Fruit fly (Drosophila melanogaster) whole organism, embryonic: ENCODE data around the gene Parg.
A peak's percentile ranks its signal among the peaks of the same experiment; 100 is the strongest.

Experiments
- Aef1 ChIP-seq: fragments of 200-800 bp; sonication (Bioruptor generic); IDR thresholded peaks from 3 replicates; pipeline ENCODE4 v1.3.6; 2022; ENCODE audit warnings: missing biosample characterization, missing genetic modification characterization
- CG12391 ChIP-seq: fragments of 200-800 bp; sonication (Bioruptor generic); optimal IDR thresholded peaks from 3 replicates; lab custom pipeline; 2018; ENCODE audit warnings: missing biosample characterization, mild to moderate bottlenecking, missing genetic modification characterization, moderate library complexity
- CG13624 ChIP-seq: fragments of 200-800 bp; sonication (Bioruptor generic); optimal IDR thresholded peaks from 2 replicates; lab custom pipeline; 2016; ENCODE audit warnings: missing biosample characterization, missing genetic modification characterization
- CG15479 ChIP-seq: fragments of 200-800 bp; sonication (Bioruptor generic); optimal IDR thresholded peaks from 3 replicates; lab custom pipeline; 2019; ENCODE audit warnings: missing biosample characterization, mild to moderate bottlenecking, missing genetic modification characterization, moderate library complexity
- CG1603 ChIP-seq: fragments of 200-800 bp; sonication (Bioruptor generic); optimal IDR thresholded peaks from 2 replicates; lab custom pipeline; 2019; ENCODE audit warnings: missing biosample characterization, mild to moderate bottlenecking, missing genetic modification characterization, moderate library complexity
- CG17385 ChIP-seq: fragments of 200-800 bp; sonication (Bioruptor generic); optimal IDR thresholded peaks from 3 replicates; lab custom pipeline; 2018; ENCODE audit warnings: missing biosample characterization, mild to moderate bottlenecking, missing genetic modification characterization
- CG1832 ChIP-seq: fragments of 200-800 bp; sonication (Bioruptor generic); optimal IDR thresholded peaks from 2 replicates; lab custom pipeline; 2017; ENCODE audit warnings: missing biosample characterization, mild to moderate bottlenecking, missing genetic modification characterization, inconsistent platforms
- CG18476 ChIP-seq: fragments of 200-800 bp; sonication (Bioruptor generic); optimal IDR thresholded peaks from 2 replicates; lab custom pipeline; 2016; ENCODE audit warnings: missing biosample characterization, mild to moderate bottlenecking, missing genetic modification characterization
- CG3065 ChIP-seq: fragments of 200-800 bp; sonication (Bioruptor generic); optimal IDR thresholded peaks from 2 replicates; lab custom pipeline; 2016; ENCODE audit warnings: missing biosample characterization, missing genetic modification characterization
- CG31441 ChIP-seq: fragments of 200-800 bp; sonication (Bioruptor generic); IDR thresholded peaks from 2 replicates; pipeline ENCODE4 v1.3.6; 2022; ENCODE audit warnings: missing biosample characterization, missing genetic modification characterization
- CG34224 ChIP-seq: fragments of 200-800 bp; sonication (Bioruptor generic); IDR thresholded peaks from 3 replicates; pipeline ENCODE4 v1.3.6; 2022; ENCODE audit warnings: missing biosample characterization, missing genetic modification characterization; ENCODE audit not compliant: partially characterized antibody
- CG34422 ChIP-seq: fragments of 200-800 bp; sonication (Bioruptor generic); IDR thresholded peaks from 3 replicates; pipeline ENCODE4 v1.3.6; 2022; ENCODE audit warnings: missing biosample characterization, missing genetic modification characterization
- CG4424 ChIP-seq: fragments of 200-800 bp; sonication (Bioruptor generic); optimal IDR thresholded peaks from 3 replicates; lab custom pipeline; 2016; ENCODE audit warnings: missing biosample characterization, missing genetic modification characterization
- CG4707 ChIP-seq: fragments of 200-800 bp; sonication (Bioruptor generic); optimal IDR thresholded peaks from 2 replicates; lab custom pipeline; 2018; ENCODE audit warnings: missing biosample characterization, mild to moderate bottlenecking, missing genetic modification characterization, moderate library complexity
- CG4854 ChIP-seq: fragments of 200-800 bp; sonication (Bioruptor generic); optimal IDR thresholded peaks from 2 replicates; lab custom pipeline; 2016; ENCODE audit warnings: missing biosample characterization, missing genetic modification characterization, inconsistent platforms
- CG5245 ChIP-seq: fragments of 200-800 bp; sonication (Bioruptor generic); optimal IDR thresholded peaks from 3 replicates; lab custom pipeline; 2016; ENCODE audit warnings: missing biosample characterization, missing genetic modification characterization
- CG6689 ChIP-seq: fragments of 200-800 bp; sonication (Bioruptor generic); IDR thresholded peaks from 2 replicates; pipeline ENCODE4 v1.3.6; 2022; ENCODE audit warnings: missing biosample characterization, missing genetic modification characterization
- CG7556 ChIP-seq: fragments of 200-800 bp; sonication (Bioruptor generic); optimal IDR thresholded peaks from 2 replicates; lab custom pipeline; 2017; ENCODE audit warnings: missing biosample characterization, mild to moderate bottlenecking, missing genetic modification characterization
- CG8388 ChIP-seq: fragments of 200-800 bp; sonication (Bioruptor generic); optimal IDR thresholded peaks from 2 replicates; lab custom pipeline; 2019; ENCODE audit warnings: missing biosample characterization, mild to moderate bottlenecking, missing genetic modification characterization, moderate library complexity
- CG9215 ChIP-seq: fragments of 200-800 bp; sonication (Bioruptor generic); IDR thresholded peaks from 2 replicates; pipeline ENCODE4 v1.3.6; 2022; ENCODE audit warnings: missing biosample characterization, missing genetic modification characterization
- Chrac-16 ChIP-seq: fragments of 200-800 bp; sonication (Bioruptor generic); optimal IDR thresholded peaks from 3 replicates; lab custom pipeline; 2016; ENCODE audit warnings: missing biosample characterization, missing genetic modification characterization
- Deaf1 ChIP-seq: fragments of 200-800 bp; optimal IDR thresholded peaks from 3 replicates; lab custom pipeline; 2019; ENCODE audit warnings: missing biosample characterization, mild to moderate bottlenecking, missing genetic modification characterization, moderate library complexity
- Dip3 ChIP-seq: fragments of 200-800 bp; sonication (Bioruptor generic); optimal IDR thresholded peaks from 3 replicates; lab custom pipeline; 2016; ENCODE audit warnings: missing biosample characterization, missing genetic modification characterization
- HmgZ ChIP-seq: fragments of 200-800 bp; sonication (Bioruptor generic); optimal IDR thresholded peaks from 2 replicates; lab custom pipeline; 2018; ENCODE audit warnings: missing biosample characterization, mild to moderate bottlenecking, missing genetic modification characterization
- Lim3 ChIP-seq: fragments of 200-800 bp; sonication (Bioruptor generic); IDR thresholded peaks from 2 replicates; pipeline ENCODE4 v1.3.6; 2022; ENCODE audit warnings: missing biosample characterization, missing genetic modification characterization
- Med ChIP-seq: fragments of 200-800 bp; sonication (Bioruptor generic); peaks from one replicate; lab custom pipeline; 2016; ENCODE audit warnings: missing biosample characterization, missing genetic modification characterization, mild to moderate bottlenecking, inconsistent platforms, moderate library complexity
- Nf-YA ChIP-seq: fragments of 200-800 bp; sonication (Bioruptor generic); IDR thresholded peaks from 2 replicates; pipeline ENCODE4 v1.3.6; 2022; ENCODE audit warnings: missing biosample characterization, missing genetic modification characterization
- Opbp ChIP-seq: fragments of 200-800 bp; sonication (Bioruptor generic); IDR thresholded peaks from 3 replicates; pipeline ENCODE4 v1.3.6; 2022; ENCODE audit warnings: missing biosample characterization, missing genetic modification characterization; ENCODE audit not compliant: partially characterized antibody
- ara ChIP-seq: fragments of 200-800 bp; sonication (Bioruptor generic); IDR thresholded peaks from 2 replicates; pipeline ENCODE4 v1.3.6; 2022; ENCODE audit warnings: missing biosample characterization, missing genetic modification characterization
- ase ChIP-seq: fragments of 200-800 bp; sonication (Bioruptor generic); IDR thresholded peaks from 3 replicates; pipeline ENCODE4 v1.3.6; 2022; ENCODE audit warnings: missing biosample characterization, missing genetic modification characterization
- corto ChIP-seq: fragments of 200-800 bp; sonication (Bioruptor generic); optimal IDR thresholded peaks from 2 replicates; lab custom pipeline; 2016; ENCODE audit warnings: missing biosample characterization, mild to moderate bottlenecking, missing genetic modification characterization, moderate library complexity
- croc ChIP-seq: fragments of 200-800 bp; sonication (Bioruptor generic); conservative IDR thresholded peaks from 3 replicates; pipeline ENCODE4 v1.3.6; 2022; ENCODE audit warnings: missing biosample characterization, missing genetic modification characterization
- eve ChIP-seq, 2 experiments: fragments of >200 bp; optimal IDR thresholded peaks; 2 replicates each; lab custom pipeline; 2017; ENCODE audit warnings: missing biosample characterization in 2 of 2, missing genetic modification characterization in 2 of 2
- ewg ChIP-seq: fragments of 200-800 bp; sonication (Bioruptor generic); optimal IDR thresholded peaks from 3 replicates; lab custom pipeline; 2017; ENCODE audit warnings: mild to moderate bottlenecking, missing biosample characterization, missing genetic modification reagents, missing genetic modification characterization
- fd3F ChIP-seq: fragments of 200-800 bp; sonication (Bioruptor generic); optimal IDR thresholded peaks from 2 replicates; lab custom pipeline; 2018; ENCODE audit warnings: missing biosample characterization, mild to moderate bottlenecking, missing genetic modification characterization, moderate library complexity
- fru ChIP-seq: fragments of >200 bp; optimal IDR thresholded peaks from 2 replicates; lab custom pipeline; 2017
- hth ChIP-seq: fragments of >200 bp; optimal IDR thresholded peaks from 2 replicates; lab custom pipeline; 2017; ENCODE audit warnings: inconsistent platforms
- kay ChIP-seq: fragments of 200-800 bp; sonication (Bioruptor generic); optimal IDR thresholded peaks from 2 replicates; lab custom pipeline; 2016; ENCODE audit warnings: missing biosample characterization, missing genetic modification characterization
- ken ChIP-seq: fragments of 200-800 bp; sonication (Bioruptor generic); IDR thresholded peaks from 3 replicates; pipeline ENCODE4 v1.3.6; 2022; ENCODE audit warnings: missing biosample characterization, missing genetic modification characterization
- lab ChIP-seq: fragments of 200-800 bp; sonication (Bioruptor generic); optimal IDR thresholded peaks from 3 replicates; lab custom pipeline; 2017; ENCODE audit warnings: missing biosample characterization, missing genetic modification characterization, mild to moderate bottlenecking, moderate library complexity, missing genetic modification reagents
- lov ChIP-seq, 2 experiments: fragments of 200-800 bp in 1 of 2; fragments of >200 bp in 1 of 2; sonication (Bioruptor generic) in 1 of 2; IDR thresholded peaks in 1 of 2; optimal IDR thresholded peaks in 1 of 2; 2 replicates in 1 of 2; 3 replicates in 1 of 2; pipeline versions ENCODE4 v1.3.6 to Lab custom; 2017 to 2022; ENCODE audit warnings: missing biosample characterization in 1 of 2, missing genetic modification characterization in 1 of 2
- p53 ChIP-seq: fragments of 200-800 bp; sonication (Bioruptor generic); optimal IDR thresholded peaks from 2 replicates; lab custom pipeline; 2016; ENCODE audit warnings: missing biosample characterization, missing genetic modification characterization
- pnt ChIP-seq: fragments of 200-800 bp; sonication (Bioruptor generic); optimal IDR thresholded peaks from 3 replicates; lab custom pipeline; 2016; ENCODE audit warnings: missing biosample characterization, missing genetic modification characterization
- rib ChIP-seq: fragments of 200-800 bp; sonication (Bioruptor generic); IDR thresholded peaks from 2 replicates; pipeline ENCODE4 v1.3.6; 2022; ENCODE audit warnings: missing biosample characterization, missing genetic modification characterization
- schlank ChIP-seq: fragments of 200-800 bp; sonication (Bioruptor generic); optimal IDR thresholded peaks from 2 replicates; lab custom pipeline; 2018; ENCODE audit warnings: missing biosample characterization, mild to moderate bottlenecking, missing genetic modification characterization
- sens-2 ChIP-seq: fragments of 200-800 bp; sonication (Bioruptor generic); IDR thresholded peaks from 2 replicates; pipeline ENCODE4 v1.3.6; 2022; ENCODE audit warnings: missing biosample characterization, missing genetic modification characterization
- slp2 ChIP-seq: fragments of 200-800 bp; sonication (Bioruptor generic); optimal IDR thresholded peaks from 2 replicates; lab custom pipeline; 2016; ENCODE audit warnings: missing biosample characterization, missing genetic modification characterization
- trem ChIP-seq: fragments of 200-800 bp; optimal IDR thresholded peaks from 3 replicates; lab custom pipeline; 2019; ENCODE audit warnings: missing biosample characterization, mild to moderate bottlenecking, missing genetic modification characterization, moderate library complexity
- ttk ChIP-seq: fragments of 200-800 bp; sonication (Bioruptor generic); IDR thresholded peaks from 2 replicates; pipeline ENCODE4 v2.1.2; 2022; ENCODE audit warnings: missing biosample characterization, missing genetic modification characterization
- vvl ChIP-seq: fragments of 200-800 bp; sonication (Bioruptor generic); IDR thresholded peaks from 2 replicates; pipeline ENCODE4 v1.3.6; 2022; ENCODE audit warnings: missing biosample characterization, missing genetic modification characterization
- yki ChIP-seq: fragments of >200 bp; optimal IDR thresholded peaks from 3 replicates; lab custom pipeline; 2018

Parg gene

DNA sequence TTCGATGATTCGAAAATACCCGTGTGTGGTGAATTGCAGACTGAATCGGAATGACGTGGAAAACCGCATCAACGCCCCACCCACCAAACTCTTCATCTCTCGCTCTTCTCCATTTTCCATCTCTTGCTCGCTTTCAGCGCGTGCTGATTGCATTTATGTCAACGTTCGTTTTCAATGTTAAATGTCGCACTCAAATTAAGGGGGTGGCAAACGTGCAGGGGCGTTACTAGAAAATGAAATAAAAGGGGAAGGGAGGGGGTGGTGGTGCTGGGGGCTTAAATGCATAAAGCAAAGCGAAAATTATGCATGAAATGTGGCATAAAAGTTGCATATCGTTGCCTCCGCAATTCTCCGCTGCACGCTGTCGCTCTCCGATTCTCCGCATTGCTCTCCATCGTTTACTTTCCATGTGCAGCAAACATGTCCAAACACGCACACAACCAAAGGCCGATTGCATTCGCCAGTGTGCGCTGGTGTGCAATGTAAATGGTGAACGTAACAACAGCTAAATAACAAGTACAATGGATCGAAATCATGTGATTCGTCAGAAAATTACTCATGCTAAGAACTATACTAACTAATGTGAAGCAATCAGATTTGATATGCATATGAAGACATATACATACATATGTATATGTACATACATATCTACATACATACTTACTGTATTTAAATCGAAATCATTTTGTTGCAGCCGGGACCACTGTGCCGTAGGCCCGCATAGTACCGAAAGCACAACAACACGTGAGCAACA is 10.6 kb upstream of the Parg start (continued):
- TF ChIP-seq sens-2 (GFP tag; lab: Robert Waterston, UW), result no peak
- peak; percentile 81 for TF ChIP-seq p53
- TF ChIP-seq CG17385 (GFP tag; lab: Kevin White, UChicago), result peak; percentile 14
- no peak for TF ChIP-seq ara (GFP tag; lab: Robert Waterston, UW)
- no peak for TF ChIP-seq kay
- no peak for TF ChIP-seq CG4854 (GFP tag; lab: Kevin White, UChicago)
- TF ChIP-seq CG31441 (GFP tag; lab: Robert Waterston, UW), result peak; percentile 68
- no peak for TF ChIP-seq fru (lab: Kevin White, UChicago)
- TF ChIP-seq fd3F (GFP tag; lab: Kevin White, UChicago), result no peak
- TF ChIP-seq Med (GFP tag; lab: Kevin White, UChicago), result peak; percentile 72
- no peak for TF ChIP-seq Aef1 (GFP tag; lab: Robert Waterston, UW)
- TF ChIP-seq slp2 (GFP tag; lab: Kevin White, UChicago), result no peak
- no peak for TF ChIP-seq Opbp (GFP tag; lab: Robert Waterston, UW)
- no peak for TF ChIP-seq Chrac-16
- peak; percentile 13 for TF ChIP-seq CG12391
- no peak for TF ChIP-seq lov (optimal IDR thresholded peaks at IDR 0.05; lab: Kevin White, UChicago)
- no peak for TF ChIP-seq lov (GFP tag; IDR thresholded peaks at IDR 0.05; lab: Robert Waterston, UW)
- TF ChIP-seq eve (GFP tag; optimal IDR thresholded peaks at IDR 0.05; lab: Kevin White, UChicago), result no peak
- no peak for TF ChIP-seq CG18476 (GFP tag; lab: Kevin White, UChicago)
- TF ChIP-seq CG34422 (GFP tag; lab: Robert Waterston, UW), result no peak
- no peak for TF ChIP-seq ewg (GFP tag; lab: Kevin White, UChicago)
- TF ChIP-seq CG3065, result no peak
- no peak for TF ChIP-seq Nf-YA
- no peak for TF ChIP-seq yki (lab: Kevin White, UChicago)
- TF ChIP-seq pnt (GFP tag; lab: Kevin White, UChicago), result no peak
- peak; percentile 8 for TF ChIP-seq CG4424
- no peak for TF ChIP-seq Lim3
- no peak for TF ChIP-seq Deaf1 (tag; lab: Kevin White, UChicago)
- TF ChIP-seq CG9215 (GFP tag; lab: Robert Waterston, UW), result no peak
- TF ChIP-seq vvl, result no peak
- no peak for TF ChIP-seq ken (GFP tag; lab: Robert Waterston, UW)
- TF ChIP-seq hth (lab: Kevin White, UChicago), result no peak
- no peak for TF ChIP-seq CG7556
- TF ChIP-seq CG13624 (GFP tag; lab: Kevin White, UChicago), result no peak
- no peak for TF ChIP-seq CG1832
- TF ChIP-seq ttk, result peak; percentile 35; the same call in 1 of the 2 replicates
- no peak for TF ChIP-seq CG34224
- TF ChIP-seq CG5245 (GFP tag; lab: Kevin White, UChicago), result no peak
- no peak for TF ChIP-seq ase (GFP tag; lab: Robert Waterston, UW)
- TF ChIP-seq lab (GFP tag; lab: Kevin White, UChicago), result no peak
- TF ChIP-seq rib (GFP tag; lab: Robert Waterston, UW), result no peak
- peak; percentile 73 for TF ChIP-seq CG1603 (tag; lab: Kevin White, UChicago)
- TF ChIP-seq Dip3 (GFP tag; lab: Kevin White, UChicago), result no peak
- TF ChIP-seq HmgZ (tag; lab: Kevin White, UChicago), result no peak
- TF ChIP-seq CG6689 (GFP tag; lab: Robert Waterston, UW), result no peak
- peak; percentile 21 for TF ChIP-seq trem
- peak; percentile 44 for TF ChIP-seq CG4707
- TF ChIP-seq schlank (tag; lab: Kevin White, UChicago), result no peak
- TF ChIP-seq CG8388 (GFP tag; lab: Kevin White, UChicago), result peak; percentile 42
- TF ChIP-seq croc (GFP tag; lab: Robert Waterston, UW), result no peak
- peak; percentile 5 for TF ChIP-seq corto (GFP tag; lab: Kevin White, UChicago)
- peak; percentile 79 for TF ChIP-seq CG15479 (GFP tag; lab: Kevin White, UChicago)
